Fruit fly (Drosophila melanogaster) whole organism, adult: Measurements from ENCODE around the gene CG42525.
A peak's percentile ranks its signal among the peaks of the same experiment; 100 is the strongest.

Experiments
- CG11617 ChIP-seq: fragments of 200-800 bp; sonication (Bioruptor generic); optimal IDR thresholded peaks from 2 replicates; lab custom pipeline; 2017; ENCODE audit warnings: mild to moderate bottlenecking, missing biosample characterization, missing genetic modification reagents, missing genetic modification characterization
- CG12768 ChIP-seq: fragments of 200-800 bp; sonication (Bioruptor generic); optimal IDR thresholded peaks from 2 replicates; lab custom pipeline; 2017; ENCODE audit warnings: missing biosample characterization, missing genetic modification characterization, mild to moderate bottlenecking, moderate library complexity, missing genetic modification reagents
- CG14711 ChIP-seq: fragments of 200-800 bp; sonication (Bioruptor generic); optimal IDR thresholded peaks from 2 replicates; lab custom pipeline; 2018; ENCODE audit warnings: missing biosample characterization, mild to moderate bottlenecking, missing genetic modification characterization, moderate library complexity
- CG1620 ChIP-seq: fragments of 200-800 bp; sonication (Bioruptor generic); optimal IDR thresholded peaks from 2 replicates; lab custom pipeline; 2016; ENCODE audit warnings: missing biosample characterization, missing genetic modification characterization
- CG33017 ChIP-seq: fragments of 200-800 bp; sonication (Bioruptor generic); optimal IDR thresholded peaks from 2 replicates; lab custom pipeline; 2018; ENCODE audit warnings: missing biosample characterization, mild to moderate bottlenecking, missing genetic modification characterization, moderate library complexity
- CG5204 ChIP-seq: fragments of 200-800 bp; sonication (Bioruptor generic); optimal IDR thresholded peaks from 2 replicates; lab custom pipeline; 2016; ENCODE audit warnings: missing biosample characterization, missing genetic modification characterization
- CG7045 ChIP-seq: fragments of 200-800 bp; sonication (Bioruptor generic); optimal IDR thresholded peaks from 2 replicates; lab custom pipeline; 2017; ENCODE audit warnings: missing biosample characterization, mild to moderate bottlenecking, missing genetic modification characterization
- CG7101 ChIP-seq: fragments of 200-800 bp; sonication (Bioruptor generic); optimal IDR thresholded peaks from 2 replicates; lab custom pipeline; 2018; ENCODE audit warnings: missing biosample characterization, mild to moderate bottlenecking, missing genetic modification characterization, moderate library complexity
- Clk ChIP-seq: fragments of 200-800 bp; sonication (Bioruptor generic); optimal IDR thresholded peaks from 2 replicates; lab custom pipeline; 2017; ENCODE audit warnings: missing biosample characterization, missing genetic modification characterization
- Crg-1 ChIP-seq: fragments of 200-800 bp; sonication (Bioruptor generic); optimal IDR thresholded peaks from 2 replicates; lab custom pipeline; 2016; ENCODE audit warnings: missing biosample characterization, missing genetic modification characterization
- Hr96 ChIP-seq: fragments of 200-800 bp; sonication (Bioruptor generic); optimal IDR thresholded peaks from 2 replicates; lab custom pipeline; 2016; ENCODE audit warnings: missing biosample characterization, missing genetic modification characterization
- Mnt ChIP-seq: fragments of 200-800 bp; sonication (Bioruptor generic); optimal IDR thresholded peaks from 2 replicates; lab custom pipeline; 2016; ENCODE audit warnings: missing biosample characterization, mild to moderate bottlenecking, missing genetic modification characterization
- bab1 ChIP-seq: fragments of 200-800 bp; sonication (Bioruptor generic); optimal IDR thresholded peaks from 3 replicates; lab custom pipeline; 2019; ENCODE audit warnings: missing biosample characterization, mild to moderate bottlenecking, missing genetic modification characterization, moderate library complexity
- cic ChIP-seq: fragments of 200-800 bp; sonication (Bioruptor generic); optimal IDR thresholded peaks from 2 replicates; lab custom pipeline; 2017; ENCODE audit warnings: missing biosample characterization, mild to moderate bottlenecking, missing genetic modification characterization, moderate library complexity
- cnc ChIP-seq, 2 experiments: fragments of >200 bp; optimal IDR thresholded peaks; 2 replicates each; lab custom pipeline; 2017
- kay ChIP-seq: fragments of 200-800 bp; sonication (Bioruptor generic); peaks from one replicate; lab custom pipeline; 2016; ENCODE audit warnings: missing biosample characterization, missing genetic modification characterization, borderline replicate concordance
- ovo ChIP-seq: fragments of 200-800 bp; sonication (Bioruptor generic); optimal IDR thresholded peaks from 2 replicates; lab custom pipeline; 2016; ENCODE audit warnings: missing biosample characterization, missing genetic modification characterization
- pad ChIP-seq: fragments of 200-800 bp; sonication (Bioruptor generic); optimal IDR thresholded peaks from 3 replicates; lab custom pipeline; 2017; ENCODE audit warnings: missing biosample characterization, missing genetic modification characterization, mild to moderate bottlenecking, moderate library complexity, missing genetic modification reagents
- tj ChIP-seq: fragments of 200-800 bp; sonication (Bioruptor generic); optimal IDR thresholded peaks from 3 replicates; lab custom pipeline; 2017; ENCODE audit warnings: missing biosample characterization, mild to moderate bottlenecking, missing genetic modification characterization, moderate library complexity
- toe ChIP-seq: fragments of 200-800 bp; sonication (Bioruptor generic); optimal IDR thresholded peaks from 2 replicates; lab custom pipeline; 2016; ENCODE audit warnings: missing biosample characterization, missing genetic modification characterization

Gene CG42525

dm6 chr3L:3194059-3194458 lies 4.5 kb upstream of the CG42525 start:
- peak; percentile 87 for TF ChIP-seq CG12768 (GFP tag; lab: Kevin White, UChicago)
- TF ChIP-seq CG14711, result peak; percentile 94
- peak; percentile 40 for TF ChIP-seq Crg-1 (GFP tag; lab: Kevin White, UChicago)
- peak; percentile 77 for TF ChIP-seq Mnt (GFP tag; lab: Kevin White, UChicago)
- TF ChIP-seq CG7045, result peak; percentile 88
- peak; percentile 48 for TF ChIP-seq cic (GFP tag; lab: Kevin White, UChicago)
- peak; percentile 95 for TF ChIP-seq CG33017
- peak; percentile 70 for TF ChIP-seq pad (GFP tag; lab: Kevin White, UChicago)
- peak; percentile 59 for TF ChIP-seq CG1620 (GFP tag; lab: Kevin White, UChicago)
- TF ChIP-seq cnc (optimal IDR thresholded peaks at IDR 0.05; lab: Kevin White, UChicago), result no peak
- TF ChIP-seq Clk (GFP tag; lab: Kevin White, UChicago), result peak; percentile 41
- TF ChIP-seq toe, result no peak
- peak; percentile 35 for TF ChIP-seq Hr96 (GFP tag; lab: Kevin White, UChicago)
- peak; percentile 46 for TF ChIP-seq CG5204
- peak; percentile 58 for TF ChIP-seq tj (GFP tag; lab: Kevin White, UChicago)
- peak; percentile 87 for TF ChIP-seq bab1
- peak; percentile 94 for TF ChIP-seq CG7101 (tag; lab: Kevin White, UChicago)
- no peak for TF ChIP-seq ovo (GFP tag; lab: Kevin White, UChicago)
- TF ChIP-seq CG11617 (GFP tag; lab: Kevin White, UChicago), result peak; percentile 86
- TF ChIP-seq kay (GFP tag; lab: Kevin White, UChicago), result no peak

dm6 chr3L:3192912-3193311 lies 3.4 kb upstream of the CG42525 start, which contains the start of gene Hsp83:
Gene Hsp83 (plus strand): TSS chr3L:3192969.
- peak; percentile 98 for TF ChIP-seq Mnt (GFP tag; lab: Kevin White, UChicago)
- peak; percentile 86 for TF ChIP-seq CG14711
- TF ChIP-seq CG7101 (tag; lab: Kevin White, UChicago), result peak; percentile 99
- peak; percentile 98 for TF ChIP-seq bab1
- peak; percentile 86 for TF ChIP-seq toe
- peak; percentile 99 for TF ChIP-seq cic (GFP tag; lab: Kevin White, UChicago)
- peak; percentile 99 for TF ChIP-seq CG11617 (GFP tag; lab: Kevin White, UChicago)
- TF ChIP-seq Hr96 (GFP tag; lab: Kevin White, UChicago), result peak; percentile 97
- peak; percentile 92 for TF ChIP-seq Clk (GFP tag; lab: Kevin White, UChicago)
- peak; percentile 99 for TF ChIP-seq Crg-1 (GFP tag; lab: Kevin White, UChicago)
- peak; percentile 99 for TF ChIP-seq CG33017
- no peak for TF ChIP-seq cnc (optimal IDR thresholded peaks at IDR 0.05; lab: Kevin White, UChicago)
- TF ChIP-seq CG12768 (GFP tag; lab: Kevin White, UChicago), result peak; percentile 99
- TF ChIP-seq kay (GFP tag; lab: Kevin White, UChicago), result peak; percentile 98
- peak; percentile 96 for TF ChIP-seq ovo (GFP tag; lab: Kevin White, UChicago)
- peak; percentile 99 for TF ChIP-seq CG7045
- TF ChIP-seq CG1620 (GFP tag; lab: Kevin White, UChicago), result peak; percentile 91
- TF ChIP-seq pad (GFP tag; lab: Kevin White, UChicago), result peak; percentile 91
- TF ChIP-seq tj (GFP tag; lab: Kevin White, UChicago), result peak; percentile 87
- peak; percentile 96 for TF ChIP-seq CG5204

dm6 chr3L:3192333-3192894 lies 2.9 kb upstream of the CG42525 start, which contains the start of gene CG14965:
Gene CG14965 (minus strand): TSS chr3L:3192491.
- no peak for TF ChIP-seq CG7045
- TF ChIP-seq ovo (GFP tag; lab: Kevin White, UChicago), result no peak
- TF ChIP-seq CG33017, result no peak
- TF ChIP-seq Mnt (GFP tag; lab: Kevin White, UChicago), result no peak
- TF ChIP-seq CG5204, result no peak
- no peak for TF ChIP-seq Clk (GFP tag; lab: Kevin White, UChicago)
- TF ChIP-seq pad (GFP tag; lab: Kevin White, UChicago), result no peak
- no peak for TF ChIP-seq Hr96 (GFP tag; lab: Kevin White, UChicago)
- TF ChIP-seq tj (GFP tag; lab: Kevin White, UChicago), result no peak
- TF ChIP-seq CG1620 (GFP tag; lab: Kevin White, UChicago), result no peak
- no peak for TF ChIP-seq CG11617 (GFP tag; lab: Kevin White, UChicago)
- no peak for TF ChIP-seq cic (GFP tag; lab: Kevin White, UChicago)
- no peak for TF ChIP-seq CG7101 (tag; lab: Kevin White, UChicago)
- no peak for TF ChIP-seq cnc (optimal IDR thresholded peaks at IDR 0.05; lab: Kevin White, UChicago)
- no peak for TF ChIP-seq Crg-1 (GFP tag; lab: Kevin White, UChicago)
- no peak for TF ChIP-seq kay (GFP tag; lab: Kevin White, UChicago)

DNA sequence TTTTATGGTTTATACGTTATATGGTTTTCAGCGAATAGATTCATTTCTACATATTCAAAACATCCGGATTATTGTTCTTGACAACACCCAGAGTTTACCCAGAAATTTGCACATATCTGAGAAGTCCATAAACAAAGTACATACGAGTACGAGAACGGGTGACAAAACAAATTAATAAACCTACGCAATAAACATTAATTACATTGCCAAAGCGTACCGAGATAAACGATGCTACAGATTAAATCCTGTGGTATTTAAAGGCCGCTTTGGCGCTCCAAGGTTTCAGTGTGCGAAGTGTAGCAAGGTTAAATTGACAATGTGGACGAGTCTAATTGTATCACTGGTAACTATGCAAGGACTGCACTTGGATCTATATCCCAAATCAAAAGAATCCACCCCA lies 2.3 kb downstream of the CG42525 start, which contains the start of gene CG14957:
Gene CG14957, plus strand, starts transcription at position 301 of the 400 bp plus-strand sequence.
- TF ChIP-seq CG12768 (GFP tag; lab: Kevin White, UChicago) (peak; percentile 11), Crg-1 (GFP tag; lab: Kevin White, UChicago) (no peak), bab1 (no peak), CG1620 (GFP tag; lab: Kevin White, UChicago) (no peak), CG14711 (no peak), Hr96 (GFP tag; lab: Kevin White, UChicago) (no peak), tj (GFP tag; lab: Kevin White, UChicago) (no peak), CG7045 (peak; percentile 55), toe (no peak)

dm6 chr3L:3186364-3186763 lies 3.2 kb downstream of the CG42525 start, which contains the start of gene CG32284:
Gene CG32284 (plus strand): TSS chr3L:3186664.
- TF ChIP-seq Hr96 (GFP tag; lab: Kevin White, UChicago) (no peak), tj (GFP tag; lab: Kevin White, UChicago) (no peak), CG11617 (GFP tag; lab: Kevin White, UChicago) (no peak), CG7045 (no peak), pad (GFP tag; lab: Kevin White, UChicago) (no peak), CG14711 (no peak), CG5204 (no peak), bab1 (no peak), CG12768 (GFP tag; lab: Kevin White, UChicago) (no peak), kay (GFP tag; lab: Kevin White, UChicago) (no peak), Clk (GFP tag; lab: Kevin White, UChicago) (no peak), Mnt (GFP tag; lab: Kevin White, UChicago) (no peak), CG1620 (GFP tag; lab: Kevin White, UChicago) (no peak), cnc (optimal IDR thresholded peaks at IDR 0.05; lab: Kevin White, UChicago) (no peak), cic (GFP tag; lab: Kevin White, UChicago) (no peak), CG7101 (tag; lab: Kevin White, UChicago) (no peak), Crg-1 (GFP tag; lab: Kevin White, UChicago) (no peak)
